Worm (Caenorhabditis elegans) whole organism, L2 larva: ENCODE data around the gene T10H4.4.

Experiments
- F13H6.1 ChIP-seq: sonication (generic microtip); optimal IDR thresholded peaks from 2 replicates; lab custom pipeline; 2016; ENCODE audit warnings: missing genetic modification characterization, missing compliant biosample characterization
- ZK546.5 ChIP-seq: sonication (generic microtip); optimal IDR thresholded peaks from 2 replicates; lab custom pipeline; 2017; ENCODE audit warnings: missing biosample characterization, missing genetic modification characterization
- aly-2 ChIP-seq: fragments of 150-350 bp; optimal IDR thresholded peaks from 2 replicates; lab custom pipeline; 2014; ENCODE audit warnings: missing biosample characterization, missing genetic modification characterization
- lin-13 ChIP-seq: fragments of 150-350 bp; optimal IDR thresholded peaks from 2 replicates; lab custom pipeline; 2014; ENCODE audit warnings: missing biosample characterization, missing genetic modification reagents, missing genetic modification characterization
- lsy-2 ChIP-seq, 2 experiments: fragments of 150-350 bp in 1 of 2; sonication (generic microtip) in 1 of 2; optimal IDR thresholded peaks; 2 replicates each; lab custom pipeline; 2014 to 2017; ENCODE audit warnings: missing biosample characterization in 2 of 2, missing genetic modification characterization in 2 of 2

DNA sequence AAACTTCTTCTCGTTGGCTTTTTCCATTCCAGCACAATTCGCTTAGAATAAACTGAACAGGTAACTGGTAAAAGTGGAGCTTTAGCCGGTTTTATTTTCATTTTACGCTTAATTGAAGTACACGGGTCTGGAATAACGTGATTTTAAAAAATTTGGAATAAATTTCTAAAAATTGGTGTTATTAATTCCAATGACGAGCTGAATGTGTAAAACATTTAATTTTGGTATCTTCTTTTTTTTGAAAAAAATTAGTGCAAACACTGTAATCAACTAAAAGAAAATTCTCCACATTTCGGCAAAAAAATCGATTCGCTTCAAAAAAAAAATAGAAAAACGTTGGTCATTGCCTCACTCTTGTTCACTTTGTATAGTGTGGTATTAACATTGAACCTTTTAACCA, at the start of gene T10H4.4:
- TF ChIP-seq ZK546.5 (tag; lab: Kevin White, UChicago) (no peak), F13H6.1 (tag; lab: Kevin White, UChicago) (no peak), lin-13 (no peak), lsy-2 (tag; optimal IDR thresholded peaks at IDR 0.05; lab: Kevin White, UChicago) (no peak), aly-2 (tag; lab: Kevin White, UChicago) (no peak)
